Fruit fly (Drosophila melanogaster) ovary, adult (tissue): ENCODE results near the gene CG9967.

Experiments used
- CG17801 ChIP-seq: fragments of 200-800 bp; optimal IDR thresholded peaks from 2 replicates; lab custom pipeline; 2019; ENCODE audit warnings: missing biosample characterization, mild to moderate bottlenecking, missing genetic modification characterization, moderate library complexity; ENCODE audit not compliant: partially characterized antibody

CG9967 gene

DNA sequence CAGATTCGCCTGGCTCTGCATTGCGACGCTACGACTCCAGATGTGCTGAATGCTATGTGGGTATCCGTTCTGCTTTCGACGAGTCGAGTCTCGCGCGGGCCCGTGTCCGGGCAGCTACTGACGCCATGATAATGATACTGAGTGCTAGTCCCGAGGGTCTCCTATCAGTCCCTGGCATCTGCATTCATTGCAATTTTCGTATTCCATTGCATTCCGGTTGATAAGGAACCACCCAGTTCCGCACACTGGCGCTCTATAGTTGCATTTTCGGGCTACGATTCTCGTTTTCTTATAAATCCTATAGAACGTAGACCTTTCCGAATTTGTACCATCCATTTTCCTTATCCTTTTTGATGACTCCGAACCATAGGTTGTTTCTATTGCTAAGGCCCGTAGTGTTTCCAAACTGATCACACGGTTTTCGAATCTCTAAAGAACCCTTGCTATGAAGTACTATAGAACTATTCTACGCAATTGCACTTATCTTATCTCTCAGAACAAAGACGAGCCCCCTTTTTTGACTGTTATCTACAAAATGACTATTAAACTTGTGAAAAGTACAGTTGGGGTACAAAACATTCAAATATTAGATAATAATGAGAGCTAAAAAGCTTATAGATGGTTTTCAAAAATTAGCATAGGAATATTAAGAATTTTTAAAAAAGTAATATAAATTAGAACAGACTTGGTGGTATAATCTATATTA is 14.4 kb upstream of the CG9967 start, which contains the start of gene CG3597:
Gene CG3597, minus strand, starts transcription at position 119 of the 706 bp plus-strand sequence.
- no peak for TF ChIP-seq CG17801 (GFP tag; lab: Kevin White, UChicago)

DNA sequence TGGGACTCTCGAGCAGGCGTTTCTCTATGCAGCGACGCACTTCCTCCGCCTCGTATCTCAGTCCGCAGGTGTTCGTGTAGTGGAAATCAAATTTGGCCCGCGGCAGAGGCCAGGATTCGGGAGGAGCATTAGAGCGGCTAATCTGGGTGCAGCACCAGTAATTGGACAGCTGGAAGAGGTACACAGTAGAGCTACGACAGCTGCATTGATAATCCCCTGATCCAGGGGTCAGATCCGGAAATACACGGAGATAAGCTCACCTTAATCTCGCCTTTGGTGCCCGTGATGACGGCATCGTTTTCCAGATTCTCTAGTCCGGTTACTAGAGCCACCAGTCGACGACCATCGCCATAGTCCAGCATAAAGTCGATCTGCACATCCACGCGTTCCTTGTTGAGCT is 13.2 kb upstream of the CG9967 start:
- TF ChIP-seq CG17801 (GFP tag; lab: Kevin White, UChicago), result no peak

DNA sequence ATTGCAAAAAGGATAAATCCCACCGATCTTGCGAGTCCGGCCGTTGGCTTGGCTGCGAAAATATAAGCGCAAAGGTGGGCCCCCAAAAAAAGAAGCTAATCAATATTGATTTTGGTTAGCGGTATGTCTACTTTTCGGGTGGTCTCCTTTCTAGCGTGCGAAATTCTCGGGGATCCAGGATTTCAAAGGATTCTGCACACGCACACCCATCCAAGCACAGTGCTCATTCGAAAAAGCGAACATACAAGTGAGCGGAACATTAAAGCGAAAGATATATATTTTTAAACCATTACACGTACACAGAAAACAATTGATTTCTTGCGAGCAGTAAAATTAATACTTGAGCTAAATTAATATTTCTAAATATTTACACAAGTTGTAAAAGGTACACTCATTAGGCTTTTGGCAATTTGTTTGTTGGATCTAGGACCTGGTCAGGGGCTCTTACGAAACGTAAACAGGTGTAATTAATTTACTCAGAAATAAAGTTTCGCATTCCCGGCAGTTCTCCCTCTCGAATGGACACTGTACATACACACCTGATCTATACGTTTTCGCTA is 8.6 kb upstream of the CG9967 start:
- TF ChIP-seq CG17801 (GFP tag; lab: Kevin White, UChicago), result no peak

DNA sequence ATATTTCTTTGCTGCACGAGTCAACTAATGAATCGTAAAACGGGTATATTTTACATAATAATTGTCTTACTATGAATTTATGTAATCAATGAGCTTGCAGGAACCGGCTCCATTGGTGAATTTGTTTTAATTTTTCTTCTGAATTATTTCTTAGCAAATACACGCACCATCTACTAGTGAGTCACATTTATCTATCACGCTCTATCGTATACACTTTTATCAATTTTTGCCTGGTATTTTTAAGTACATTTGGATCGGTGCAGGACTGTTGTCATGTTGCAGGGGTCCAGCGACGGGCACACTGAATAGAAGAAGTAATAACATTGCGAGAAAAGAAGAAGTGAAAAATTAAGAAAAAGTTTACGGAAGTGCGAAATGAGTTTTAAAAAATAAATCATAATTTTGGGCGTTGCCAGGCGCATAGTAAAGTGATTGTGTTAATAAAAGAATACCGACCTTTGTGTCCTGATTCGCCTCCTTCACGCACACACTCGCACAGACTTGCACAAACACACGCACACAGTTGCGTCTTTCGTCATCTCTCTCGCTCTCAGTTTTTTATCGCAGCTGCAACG is 8.0 kb upstream of the CG9967 start, which contains the start of the genes Rab5 and Axud1:
Gene Rab5, minus strand, starts transcription at position 197 of the 575 bp plus-strand sequence.
Gene Axud1, plus strand, starts transcription at position 269 of the 575 bp plus-strand sequence.
- TF ChIP-seq CG17801 (GFP tag; lab: Kevin White, UChicago), result no peak

DNA sequence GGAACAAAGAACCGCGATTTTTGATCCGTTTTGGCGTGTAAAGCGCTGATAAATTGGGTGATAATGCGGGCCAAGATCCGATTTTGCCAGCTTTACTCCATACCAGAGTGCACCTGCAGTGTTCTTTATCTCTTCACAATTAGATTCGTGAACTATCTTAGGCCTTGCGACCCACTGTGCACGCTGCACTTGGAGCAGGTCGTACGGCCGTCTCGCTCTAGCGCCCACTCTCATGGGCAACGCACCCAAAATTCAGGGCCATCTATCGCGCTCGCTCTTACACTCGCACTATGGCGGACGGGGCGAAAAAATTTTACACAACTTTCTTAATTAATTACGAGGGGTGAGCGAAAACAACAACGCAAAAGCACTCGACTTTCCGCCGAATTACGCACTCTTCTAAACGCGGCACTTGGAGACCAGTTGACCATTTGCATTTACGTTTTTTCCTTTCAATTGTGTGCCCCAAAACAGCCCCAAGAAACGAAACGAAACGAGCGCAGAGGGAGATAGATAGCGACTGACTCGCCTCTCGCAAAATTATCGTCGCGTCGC is 7.1 kb upstream of the CG9967 start:
- no peak for TF ChIP-seq CG17801 (GFP tag; lab: Kevin White, UChicago)

DNA sequence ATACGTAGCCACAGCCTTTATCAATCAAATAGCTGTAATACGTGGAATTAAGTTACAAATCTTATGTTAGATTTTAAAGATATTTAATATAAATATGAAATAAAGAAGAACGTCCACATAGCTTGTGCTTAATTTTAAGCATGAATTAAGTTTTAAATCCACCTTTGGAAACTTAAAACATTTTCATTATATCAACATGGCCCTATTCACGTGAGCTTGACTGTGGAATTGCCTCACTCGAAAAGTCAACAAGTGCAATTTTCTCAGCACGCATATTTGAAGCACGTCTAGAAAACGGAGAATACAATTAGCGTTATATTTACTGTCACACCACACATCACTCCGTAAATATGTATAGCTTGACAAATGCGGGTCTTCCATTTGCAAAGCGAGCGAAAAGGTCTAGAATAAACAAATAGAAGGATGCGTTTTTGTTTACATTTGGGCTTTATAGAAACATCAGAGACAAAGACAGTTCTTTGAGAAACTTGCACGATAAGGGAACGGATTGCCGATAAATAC is 6.5 kb upstream of the CG9967 start:
- TF ChIP-seq CG17801 (GFP tag; lab: Kevin White, UChicago), result peak; percentile 97

DNA sequence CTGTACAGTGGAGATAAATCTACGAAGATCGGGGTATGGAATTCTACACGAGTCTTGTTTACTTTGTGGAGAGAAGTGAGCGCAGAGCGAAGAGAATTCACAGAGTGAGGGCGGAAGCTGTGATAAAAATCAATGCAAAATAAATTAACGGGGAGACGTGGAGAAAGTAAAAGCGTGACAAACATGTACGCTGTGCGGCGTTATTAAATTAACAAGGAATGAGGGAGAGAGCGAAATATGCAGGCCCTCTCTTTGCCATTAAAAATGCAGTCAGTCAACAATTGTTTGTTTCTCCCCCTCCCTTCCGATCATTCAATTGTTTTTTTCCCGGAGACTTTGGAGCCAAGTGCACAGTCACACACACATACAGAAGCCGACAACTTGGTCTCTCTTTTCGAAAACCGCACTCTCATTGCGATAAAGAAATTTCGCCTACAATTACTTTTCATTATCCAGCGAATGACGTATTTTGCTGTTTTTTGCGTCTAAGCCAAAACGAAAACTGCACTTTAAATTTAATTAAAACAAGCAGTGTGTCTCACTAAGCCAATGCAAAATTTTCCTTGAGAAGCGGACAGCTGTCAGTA is 5.7 kb upstream of the CG9967 start:
- no peak for TF ChIP-seq CG17801 (GFP tag; lab: Kevin White, UChicago)

DNA sequence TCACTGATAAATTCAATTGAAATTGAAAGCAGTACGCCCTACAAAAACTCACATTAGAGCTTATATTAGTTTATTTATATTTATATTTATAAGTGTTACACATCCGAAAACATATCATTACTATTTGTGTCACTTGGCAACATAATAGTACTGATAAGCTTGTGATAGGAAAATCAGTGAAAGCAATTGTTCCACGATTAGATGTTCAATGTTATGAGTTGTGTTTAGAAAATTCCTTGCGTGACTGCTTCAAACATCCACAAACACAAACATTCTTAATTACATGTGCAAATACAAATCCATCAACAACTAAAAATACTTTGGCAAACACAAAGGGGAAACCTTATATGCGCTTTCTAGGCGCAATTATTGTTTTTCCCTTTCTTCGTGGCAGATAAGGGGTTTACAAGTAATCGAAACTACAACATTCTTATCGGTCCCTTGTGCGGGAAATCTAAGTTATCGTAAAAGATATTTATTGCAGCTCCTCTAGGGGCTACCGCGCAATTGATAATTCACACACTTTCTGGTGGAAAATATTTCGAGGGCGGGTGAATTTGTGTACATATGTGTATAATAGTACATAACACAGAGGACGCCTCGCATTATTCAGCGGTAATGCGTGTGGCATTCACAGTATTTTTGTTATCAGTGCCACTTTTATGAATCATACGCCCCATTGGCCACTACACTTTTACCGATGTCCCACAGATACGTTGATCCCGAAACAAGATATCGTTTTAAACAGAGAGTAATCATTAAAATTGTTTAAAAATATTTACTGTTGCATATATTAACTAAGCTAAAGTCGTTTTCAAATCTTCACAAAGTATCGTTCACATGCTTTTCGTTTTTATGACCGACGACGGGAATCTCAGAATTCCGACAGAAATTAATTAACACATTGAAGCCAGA is 5.0 kb upstream of the CG9967 start:
- no peak for TF ChIP-seq CG17801 (GFP tag; lab: Kevin White, UChicago)

DNA sequence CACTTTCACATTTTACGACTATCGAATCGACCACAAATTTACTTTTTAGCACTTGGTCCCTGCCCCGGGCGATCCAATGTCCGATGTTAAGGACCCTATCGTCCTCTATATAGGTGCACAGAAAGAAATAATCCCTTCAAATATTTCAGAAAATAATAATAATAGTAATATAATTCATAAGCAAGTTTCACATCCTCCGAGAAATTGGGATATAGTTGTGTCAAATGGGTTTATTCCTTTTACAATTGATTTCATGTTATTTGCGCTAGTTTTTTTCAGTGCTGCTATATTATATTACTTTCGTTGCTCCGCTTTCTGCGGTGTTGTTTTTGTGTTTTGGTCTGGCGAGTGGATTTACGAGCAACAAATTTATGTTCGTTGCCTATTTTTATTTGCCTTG is 8.7 kb downstream of the CG9967 start:
- no peak for TF ChIP-seq CG17801 (GFP tag; lab: Kevin White, UChicago)

DNA sequence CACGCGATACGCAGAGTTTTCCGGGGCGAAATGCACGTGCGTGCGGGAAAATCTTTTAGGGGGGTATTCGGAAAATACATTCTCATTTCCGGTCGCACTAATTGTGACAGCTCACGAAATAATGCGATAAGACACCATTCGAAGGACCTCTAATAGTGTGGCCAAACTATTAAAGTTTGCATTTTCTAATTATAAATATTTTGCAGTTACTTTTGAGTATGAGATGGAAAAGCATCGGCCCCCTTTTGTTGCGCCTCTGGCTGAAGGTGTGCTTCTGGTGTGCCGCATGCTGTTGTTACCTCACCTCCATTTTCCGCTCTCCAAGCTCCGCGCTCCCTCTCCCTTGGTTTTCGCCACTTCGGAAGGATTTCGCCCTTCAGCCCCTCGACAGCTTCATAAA is 43.0 kb downstream of the CG9967 start:
- no peak for TF ChIP-seq CG17801 (GFP tag; lab: Kevin White, UChicago)

DNA sequence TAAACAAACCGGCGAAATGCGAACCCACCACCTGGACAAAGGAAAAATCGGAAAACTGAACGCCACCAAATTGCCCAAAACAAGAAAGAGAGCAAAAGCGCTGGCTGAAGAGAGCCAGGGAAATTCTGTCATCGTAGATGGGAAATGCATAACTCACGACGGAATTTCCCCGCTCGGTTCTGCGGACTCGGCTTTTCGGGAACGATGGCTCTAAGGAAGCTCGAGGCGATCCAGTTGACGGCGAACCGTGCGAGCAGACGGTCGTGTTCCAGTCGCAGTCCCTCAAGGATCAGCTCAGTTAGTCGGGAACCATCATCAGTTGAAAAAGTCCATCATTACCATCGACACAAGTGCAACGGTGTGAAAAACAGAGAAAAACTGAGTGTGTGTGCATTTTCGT is 45.7 kb downstream of the CG9967 start, which contains the start of gene eys:
Gene eys, plus strand, starts transcription at position 232 of the 400 bp plus-strand sequence.
- no peak for TF ChIP-seq CG17801 (GFP tag; lab: Kevin White, UChicago)

DNA sequence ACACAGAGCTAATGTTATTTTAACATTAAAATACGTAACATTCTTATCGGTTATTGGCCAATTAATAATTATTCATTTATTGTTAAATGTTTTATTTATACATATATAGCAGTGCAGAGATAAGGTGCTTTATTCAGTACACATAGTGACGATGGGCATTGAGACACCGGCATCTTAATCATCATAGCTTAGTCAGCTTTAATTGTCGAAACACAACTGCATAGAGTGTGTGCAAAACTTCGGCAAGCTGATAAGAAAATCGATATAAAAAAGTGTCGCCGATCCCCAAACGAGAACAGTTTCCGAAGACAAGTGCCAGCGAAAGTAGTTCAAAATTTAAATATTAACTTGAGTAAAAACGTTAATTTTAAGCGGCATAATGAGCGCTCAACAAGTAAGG is 49.5 kb downstream of the CG9967 start, which contains the start of gene CG16995:
Gene CG16995, plus strand, starts transcription at position 301 of the 400 bp plus-strand sequence.
- no peak for TF ChIP-seq CG17801 (GFP tag; lab: Kevin White, UChicago)

DNA sequence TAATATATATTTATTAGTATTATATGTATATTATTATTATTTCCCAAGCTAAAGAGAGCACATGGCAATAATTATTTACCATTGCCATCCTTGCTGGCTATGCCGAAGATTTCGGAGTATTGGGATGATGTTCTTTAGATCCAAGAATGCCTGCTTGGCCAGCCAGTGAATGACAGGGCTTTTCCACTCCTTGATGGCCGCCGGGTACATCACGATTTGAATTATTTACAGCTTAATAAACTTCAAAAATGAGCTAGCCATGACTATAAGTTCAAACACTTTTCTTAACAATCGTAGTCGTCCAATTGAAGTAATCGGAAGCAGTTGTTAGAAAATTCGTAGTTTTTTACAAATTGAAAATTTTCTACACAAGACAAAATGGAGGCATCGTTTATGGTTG is 57.4 kb downstream of the CG9967 start, which contains the start of gene CG31949:
Gene CG31949, plus strand, starts transcription at position 301 of the 400 bp plus-strand sequence.
- TF ChIP-seq CG17801 (GFP tag; lab: Kevin White, UChicago), result no peak

DNA sequence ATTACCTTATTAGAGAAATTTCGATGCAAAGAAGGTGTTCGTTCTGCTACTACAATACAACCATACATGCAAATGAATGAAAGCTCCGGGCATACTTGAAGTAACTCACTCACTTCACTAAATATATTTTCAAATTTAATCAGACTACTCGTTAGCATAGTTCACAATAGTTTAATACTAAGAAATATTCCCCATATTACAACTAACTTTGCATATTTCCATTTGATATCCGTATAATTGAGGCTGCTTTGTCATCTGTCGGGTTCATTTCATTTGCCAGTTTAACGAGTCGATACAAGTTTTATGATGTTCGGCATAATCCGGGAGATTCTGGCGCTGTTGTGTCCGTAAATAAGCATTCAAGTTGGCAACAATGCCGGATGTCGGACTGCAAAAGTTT is 66.5 kb downstream of the CG9967 start, which contains the start of gene robl22E:
Gene robl22E, minus strand, starts transcription at position 101 of the 400 bp plus-strand sequence.
- no peak for TF ChIP-seq CG17801 (GFP tag; lab: Kevin White, UChicago)
